Fruit fly (Drosophila melanogaster) whole organism, embryonic: Measurements from ENCODE around the gene CG8292.

Experiments used
- Bdp1 ChIP-seq: fragments of 200-800 bp; sonication (Bioruptor generic); optimal IDR thresholded peaks from 3 replicates; lab custom pipeline; 2016; ENCODE audit warnings: missing biosample characterization, missing genetic modification characterization
- C15 ChIP-seq: fragments of 200-800 bp; sonication (Bioruptor generic); IDR thresholded peaks from 3 replicates; pipeline ENCODE4 v1.3.6; 2022; ENCODE audit warnings: missing biosample characterization, missing genetic modification characterization
- CG10366 ChIP-seq: fragments of 200-800 bp; sonication (Bioruptor generic); IDR thresholded peaks from 2 replicates; pipeline ENCODE4 v1.3.6; 2022; ENCODE audit warnings: missing biosample characterization, missing genetic modification characterization
- CG10654 ChIP-seq: fragments of 200-800 bp; sonication (Bioruptor generic); optimal IDR thresholded peaks from 2 replicates; lab custom pipeline; 2016; ENCODE audit warnings: missing biosample characterization, missing genetic modification characterization
- CG10959 ChIP-seq: fragments of 200-800 bp; sonication (Bioruptor generic); IDR thresholded peaks from 2 replicates; pipeline ENCODE4 v1.3.6; 2022; ENCODE audit warnings: missing biosample characterization, missing genetic modification characterization
- CG11456 ChIP-seq: fragments of 200-800 bp; sonication (Bioruptor generic); IDR thresholded peaks from 3 replicates; pipeline ENCODE4 v1.3.6; 2022; ENCODE audit warnings: missing biosample characterization, missing genetic modification characterization
- CG12155 ChIP-seq: fragments of 200-800 bp; sonication (Bioruptor generic); optimal IDR thresholded peaks from 3 replicates; lab custom pipeline; 2016; ENCODE audit warnings: missing biosample characterization, missing genetic modification characterization
- CG12219 ChIP-seq: fragments of 200-800 bp; sonication (Bioruptor generic); optimal IDR thresholded peaks from 3 replicates; lab custom pipeline; 2018; ENCODE audit warnings: missing biosample characterization, mild to moderate bottlenecking, missing genetic modification characterization
- CG14441 ChIP-seq: fragments of 200-800 bp; sonication (Bioruptor generic); IDR thresholded peaks from 2 replicates; pipeline ENCODE4 v1.3.6; 2022; ENCODE audit warnings: missing biosample characterization, missing genetic modification characterization
- CG14965 ChIP-seq: fragments of 200-800 bp; sonication (Bioruptor generic); optimal IDR thresholded peaks from 2 replicates; lab custom pipeline; 2016; ENCODE audit warnings: missing biosample characterization, missing genetic modification characterization, borderline replicate concordance
- CG15479 ChIP-seq: fragments of 200-800 bp; sonication (Bioruptor generic); optimal IDR thresholded peaks from 3 replicates; lab custom pipeline; 2019; ENCODE audit warnings: missing biosample characterization, mild to moderate bottlenecking, missing genetic modification characterization, moderate library complexity
- CG30403 ChIP-seq: fragments of 200-800 bp; sonication (Bioruptor generic); optimal IDR thresholded peaks from 3 replicates; lab custom pipeline; 2016; ENCODE audit warnings: missing biosample characterization, missing genetic modification characterization
- CG4328 ChIP-seq: fragments of 200-800 bp; sonication (Bioruptor generic); optimal IDR thresholded peaks from 3 replicates; lab custom pipeline; 2017; ENCODE audit warnings: missing biosample characterization, missing genetic modification reagents, missing genetic modification characterization
- CG4360 ChIP-seq: fragments of 200-800 bp; sonication (Bioruptor generic); IDR thresholded peaks from 2 replicates; pipeline ENCODE4 v1.3.6; 2022; ENCODE audit warnings: missing biosample characterization, missing genetic modification characterization
- CG4424 ChIP-seq: fragments of 200-800 bp; sonication (Bioruptor generic); optimal IDR thresholded peaks from 3 replicates; lab custom pipeline; 2016; ENCODE audit warnings: missing biosample characterization, missing genetic modification characterization
- CG4820 ChIP-seq: fragments of 200-800 bp; sonication (Bioruptor generic); optimal IDR thresholded peaks from 3 replicates; lab custom pipeline; 2016; ENCODE audit warnings: missing biosample characterization, missing genetic modification characterization
- CG6175 ChIP-seq: fragments of 200-800 bp; sonication (Bioruptor generic); IDR thresholded peaks from 3 replicates; pipeline ENCODE4 v1.3.6; 2022; ENCODE audit warnings: missing biosample characterization, missing genetic modification characterization
- CG6254 ChIP-seq: fragments of 200-800 bp; sonication (Bioruptor generic); optimal IDR thresholded peaks from 3 replicates; lab custom pipeline; 2017; ENCODE audit warnings: mild to moderate bottlenecking, missing biosample characterization, missing genetic modification reagents, missing genetic modification characterization
- CG8765 ChIP-seq: fragments of 200-800 bp; sonication (Bioruptor generic); IDR thresholded peaks from 2 replicates; pipeline ENCODE4 v1.3.6; 2022; ENCODE audit warnings: missing biosample characterization, missing genetic modification characterization
- CG8924 ChIP-seq: fragments of 200-800 bp; optimal IDR thresholded peaks from 3 replicates; lab custom pipeline; 2019; ENCODE audit warnings: missing biosample characterization, mild to moderate bottlenecking, missing genetic modification characterization, moderate library complexity
- Dbx ChIP-seq: fragments of 200-800 bp; sonication (Bioruptor generic); IDR thresholded peaks from 3 replicates; pipeline ENCODE4 v1.3.6; 2022; ENCODE audit warnings: missing biosample characterization, missing genetic modification characterization
- Dek ChIP-seq: fragments of 200-800 bp; sonication (Bioruptor generic); optimal IDR thresholded peaks from 3 replicates; lab custom pipeline; 2019; ENCODE audit warnings: missing biosample characterization, mild to moderate bottlenecking, missing genetic modification characterization, moderate library complexity
- Drgx ChIP-seq: fragments of 200-800 bp; sonication (Bioruptor generic); IDR thresholded peaks from 2 replicates; pipeline ENCODE4 v1.3.6; 2022; ENCODE audit warnings: missing biosample characterization, missing genetic modification characterization
- Eip74EF ChIP-seq, 2 experiments: fragments of 200-800 bp in 1 of 2; fragments of >200 bp in 1 of 2; sonication (Bioruptor generic) in 1 of 2; optimal IDR thresholded peaks; 2 replicates each; lab custom pipeline; 2017 to 2019; ENCODE audit warnings: missing biosample characterization in 2 of 2, missing genetic modification characterization in 2 of 2, mild to moderate bottlenecking in 1 of 2, moderate library complexity in 1 of 2
- Elba2 ChIP-seq: fragments of 200-800 bp; sonication (Bioruptor generic); optimal IDR thresholded peaks from 3 replicates; lab custom pipeline; 2016; ENCODE audit warnings: missing biosample characterization, missing genetic modification characterization
- HHEX ChIP-seq: fragments of 200-800 bp; sonication (Bioruptor generic); optimal IDR thresholded peaks from 3 replicates; lab custom pipeline; 2017; ENCODE audit warnings: missing biosample characterization, mild to moderate bottlenecking, missing genetic modification characterization, missing genetic modification reagents
- HmgD ChIP-seq: fragments of 200-800 bp; sonication (Bioruptor generic); optimal IDR thresholded peaks from 3 replicates; lab custom pipeline; 2016; ENCODE audit warnings: missing biosample characterization, missing genetic modification characterization
- Hmx ChIP-seq: fragments of 200-800 bp; sonication (Bioruptor generic); optimal IDR thresholded peaks from 2 replicates; lab custom pipeline; 2016; ENCODE audit warnings: missing biosample characterization, missing genetic modification characterization
- MESR4 ChIP-seq: fragments of 200-800 bp; sonication (Bioruptor generic); optimal IDR thresholded peaks from 2 replicates; lab custom pipeline; 2018; ENCODE audit warnings: missing biosample characterization, mild to moderate bottlenecking, missing genetic modification characterization, moderate library complexity
- Nf-YA ChIP-seq: fragments of 200-800 bp; sonication (Bioruptor generic); IDR thresholded peaks from 2 replicates; pipeline ENCODE4 v1.3.6; 2022; ENCODE audit warnings: missing biosample characterization, missing genetic modification characterization
- Nf-YB ChIP-seq: fragments of 200-800 bp; sonication (Bioruptor generic); optimal IDR thresholded peaks from 3 replicates; lab custom pipeline; 2019; ENCODE audit warnings: missing biosample characterization, mild to moderate bottlenecking, missing genetic modification characterization, moderate library complexity
- Poxn ChIP-seq: fragments of 200-800 bp; sonication (Bioruptor generic); IDR thresholded peaks from 2 replicates; pipeline ENCODE4 v1.3.6; 2022; ENCODE audit warnings: missing biosample characterization, missing genetic modification characterization
- Sry-β ChIP-seq: fragments of 200-800 bp; sonication (Bioruptor generic); optimal IDR thresholded peaks from 2 replicates; lab custom pipeline; 2018; ENCODE audit warnings: missing biosample characterization, mild to moderate bottlenecking, missing genetic modification characterization, moderate library complexity
- Ssrp ChIP-seq: fragments of 200-800 bp; sonication (Bioruptor generic); optimal IDR thresholded peaks from 2 replicates; lab custom pipeline; 2018; ENCODE audit warnings: missing biosample characterization, mild to moderate bottlenecking, missing genetic modification characterization, moderate library complexity
- abd-A ChIP-seq: fragments of 200-800 bp; sonication (Bioruptor generic); optimal IDR thresholded peaks from 3 replicates; lab custom pipeline; 2019; ENCODE audit warnings: missing biosample characterization, mild to moderate bottlenecking, missing genetic modification characterization, moderate library complexity
- eyg ChIP-seq: fragments of 200-800 bp; sonication (Bioruptor generic); optimal IDR thresholded peaks from 3 replicates; lab custom pipeline; 2016; ENCODE audit warnings: missing biosample characterization, missing genetic modification characterization
- fru ChIP-seq: fragments of >200 bp; optimal IDR thresholded peaks from 2 replicates; lab custom pipeline; 2017
- hb ChIP-seq: fragments of 200-800 bp; sonication (Bioruptor generic); IDR thresholded peaks from 3 replicates; pipeline ENCODE4 v1.3.6; 2022; ENCODE audit warnings: missing biosample characterization, missing genetic modification characterization; ENCODE audit not compliant: partially characterized antibody
- jing ChIP-seq: fragments of 200-800 bp; sonication (Bioruptor generic); optimal IDR thresholded peaks from 2 replicates; lab custom pipeline; 2018; ENCODE audit warnings: missing biosample characterization, mild to moderate bottlenecking, missing genetic modification characterization
- lbe ChIP-seq: fragments of 200-800 bp; sonication (Bioruptor generic); optimal IDR thresholded peaks from 2 replicates; lab custom pipeline; 2016; ENCODE audit warnings: missing biosample characterization, mild to moderate bottlenecking, missing genetic modification characterization
- lmd ChIP-seq: fragments of 200-800 bp; sonication (Bioruptor generic); IDR thresholded peaks from 2 replicates; pipeline ENCODE4 v1.3.6; 2022; ENCODE audit warnings: missing biosample characterization, missing genetic modification characterization
- lov ChIP-seq, 2 experiments: fragments of 200-800 bp in 1 of 2; fragments of >200 bp in 1 of 2; sonication (Bioruptor generic) in 1 of 2; IDR thresholded peaks in 1 of 2; optimal IDR thresholded peaks in 1 of 2; 2 replicates in 1 of 2; 3 replicates in 1 of 2; pipeline versions ENCODE4 v1.3.6 to Lab custom; 2017 to 2022; ENCODE audit warnings: missing biosample characterization in 1 of 2, missing genetic modification characterization in 1 of 2
- nmo ChIP-seq: fragments of 200-800 bp; sonication (Bioruptor generic); optimal IDR thresholded peaks from 2 replicates; lab custom pipeline; 2018; ENCODE audit warnings: missing biosample characterization, mild to moderate bottlenecking, missing genetic modification characterization, moderate library complexity
- org-1 ChIP-seq: fragments of 200-800 bp; sonication (Bioruptor generic); optimal IDR thresholded peaks from 2 replicates; lab custom pipeline; 2017; ENCODE audit warnings: missing biosample characterization, missing genetic modification characterization
- otp ChIP-seq: fragments of 200-800 bp; sonication (Bioruptor generic); IDR thresholded peaks from 3 replicates; pipeline ENCODE4, ENCODE4 v1.3.6; 2022; ENCODE audit warnings: missing biosample characterization, missing genetic modification characterization
- pzg ChIP-seq: fragments of 200-800 bp; sonication (Bioruptor generic); optimal IDR thresholded peaks from 3 replicates; lab custom pipeline; 2018; ENCODE audit warnings: missing biosample characterization, mild to moderate bottlenecking, missing genetic modification characterization, moderate library complexity
- ranshi ChIP-seq: fragments of 200-800 bp; sonication (Bioruptor generic); IDR thresholded peaks from 2 replicates; pipeline ENCODE4 v1.3.6; 2022; ENCODE audit warnings: missing biosample characterization, missing genetic modification characterization
- row ChIP-seq: fragments of 200-800 bp; sonication (Bioruptor generic); IDR thresholded peaks from 3 replicates; pipeline ENCODE4 v1.3.6; 2022; ENCODE audit warnings: missing biosample characterization, missing genetic modification characterization
- sisA ChIP-seq: fragments of 200-800 bp; sonication (Bioruptor generic); IDR thresholded peaks from 2 replicates; pipeline ENCODE4 v1.3.6; 2022; ENCODE audit warnings: missing biosample characterization, missing genetic modification characterization
- tgo ChIP-seq: fragments of 200-800 bp; sonication (Bioruptor generic); IDR thresholded peaks from 3 replicates; pipeline ENCODE4 v1.3.6; 2022; ENCODE audit warnings: missing biosample characterization, missing genetic modification characterization
- unc-4 ChIP-seq: fragments of 200-800 bp; sonication (Bioruptor generic); IDR thresholded peaks from 2 replicates; pipeline ENCODE4 v1.3.6; 2022; ENCODE audit warnings: missing biosample characterization, missing genetic modification characterization; ENCODE audit not compliant: partially characterized antibody

The CG8292 gene

dm6 chr2L:8266145-8266544 is 48.3 kb upstream of the CG8292 start (continued):
- TF ChIP-seq unc-4 (GFP tag; lab: Robert Waterston, UW) (no peak), CG14441 (GFP tag; lab: Robert Waterston, UW) (peak; percentile 72), Dek (tag; lab: Kevin White, UChicago) (peak; percentile 55), HHEX (peak; percentile 55), hb (no peak), fru (lab: Kevin White, UChicago) (no peak), CG10959 (GFP tag; lab: Robert Waterston, UW) (no peak), tgo (GFP tag; lab: Robert Waterston, UW) (peak; percentile 63; the same call in 2 of the 3 replicates), CG8924 (tag; lab: Kevin White, UChicago) (peak; percentile 62), CG12219 (GFP tag; lab: Kevin White, UChicago) (peak; percentile 44), CG15479 (no peak), CG11456 (no peak), org-1 (peak; percentile 44), CG6175 (GFP tag; lab: Robert Waterston, UW) (no peak), CG6254 (GFP tag; lab: Kevin White, UChicago) (peak; percentile 24), Drgx (GFP tag; lab: Robert Waterston, UW) (peak; percentile 86), CG30403 (GFP tag; lab: Kevin White, UChicago) (peak; percentile 61), Eip74EF (GFP tag; optimal IDR thresholded peaks at IDR 0.05; lab: Kevin White, UChicago) (peak in 1 of 2 experiments; percentile 74), row (GFP tag; lab: Robert Waterston, UW) (peak; percentile 73), lov (optimal IDR thresholded peaks at IDR 0.05; lab: Kevin White, UChicago) (no peak), lov (GFP tag; IDR thresholded peaks at IDR 0.05; lab: Robert Waterston, UW) (no peak), CG4360 (GFP tag; lab: Robert Waterston, UW) (no peak), MESR4 (GFP tag; lab: Kevin White, UChicago) (no peak), Bdp1 (GFP tag; lab: Kevin White, UChicago) (no peak), lmd (peak; percentile 66), Dbx (GFP tag; lab: Robert Waterston, UW) (no peak), CG12155 (GFP tag; lab: Kevin White, UChicago) (no peak), sisA (GFP tag; lab: Robert Waterston, UW) (peak; percentile 42), CG8765 (GFP tag; lab: Robert Waterston, UW) (no peak), jing (GFP tag; lab: Kevin White, UChicago) (peak; percentile 31), pzg (no peak), CG4328 (GFP tag; lab: Kevin White, UChicago) (no peak), lbe (GFP tag; lab: Kevin White, UChicago) (no peak), CG10366 (GFP tag; lab: Robert Waterston, UW) (peak; percentile 38), Nf-YA (no peak), CG10654 (GFP tag; lab: Kevin White, UChicago) (peak; percentile 40), CG4424 (GFP tag; lab: Kevin White, UChicago) (peak; percentile 43), CG14965 (GFP tag; lab: Kevin White, UChicago) (no peak), ranshi (GFP tag; lab: Robert Waterston, UW) (0 out of 2 replicates have a peak, but pooled peaks have one; percentile 45), CG4820 (GFP tag; lab: Kevin White, UChicago) (peak; percentile 29), abd-A (tag; lab: Kevin White, UChicago) (no peak), nmo (GFP tag; lab: Kevin White, UChicago) (peak; percentile 74), Elba2 (GFP tag; lab: Kevin White, UChicago) (no peak), HmgD (no peak), Sry-β (no peak), otp (GFP tag; lab: Robert Waterston, UW) (no peak), Ssrp (tag; lab: Kevin White, UChicago) (peak; percentile 72), Nf-YB (GFP tag; lab: Kevin White, UChicago) (peak; percentile 44), eyg (GFP tag; lab: Kevin White, UChicago) (no peak), C15 (GFP tag; lab: Robert Waterston, UW) (no peak), Hmx (no peak), Poxn (no peak)
